Fruit fly (Drosophila melanogaster) whole organism, prepupa: ENCODE data around the gene CG15465.

Experiments used
- CG34406 ChIP-seq: fragments of 200-800 bp; sonication (Bioruptor generic); optimal IDR thresholded peaks from 3 replicates; lab custom pipeline; 2016; ENCODE audit warnings: missing biosample characterization, missing genetic modification characterization
- Hr4 ChIP-seq: fragments of 200-800 bp; sonication (Bioruptor generic); optimal IDR thresholded peaks from 3 replicates; lab custom pipeline; 2016; ENCODE audit warnings: missing biosample characterization, missing genetic modification characterization
- Smox ChIP-seq: fragments of 200-800 bp; sonication (Bioruptor generic); optimal IDR thresholded peaks from 3 replicates; lab custom pipeline; 2016; ENCODE audit warnings: missing biosample characterization, missing genetic modification characterization
- dac ChIP-seq: fragments of 200-800 bp; sonication (Bioruptor generic); optimal IDR thresholded peaks from 2 replicates; lab custom pipeline; 2017; ENCODE audit warnings: missing biosample characterization, mild to moderate bottlenecking, missing genetic modification characterization

DNA sequence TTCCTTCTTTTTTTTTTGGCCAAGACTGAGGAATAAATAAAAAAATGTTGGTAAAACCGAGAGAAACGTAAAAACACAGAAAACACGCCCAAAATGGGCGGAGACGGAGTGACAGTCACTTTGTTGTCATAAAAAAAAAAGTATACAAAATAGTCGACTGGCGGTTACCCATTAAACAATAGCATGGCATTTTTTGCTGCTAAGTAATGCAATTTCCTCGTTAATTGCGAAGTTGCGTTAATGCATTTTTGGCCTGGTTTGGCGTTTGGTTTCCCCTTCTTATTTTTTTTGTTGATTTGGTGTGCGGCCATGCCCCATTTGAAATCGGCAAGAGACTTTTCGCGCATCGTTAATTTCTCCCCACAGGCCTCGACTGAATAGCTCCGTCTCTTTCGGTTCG, 103.8 kb downstream of the CG15465 start:
- TF ChIP-seq Hr4 (GFP tag; lab: Kevin White, UChicago) = no peak
- TF ChIP-seq Smox = no peak
- no peak for TF ChIP-seq dac
- TF ChIP-seq CG34406 (GFP tag; lab: Kevin White, UChicago) = no peak
